Fruit fly (Drosophila melanogaster) whole organism, pupa: ENCODE measurements around the gene Hou.

Experiments used
- CG12605 ChIP-seq: fragments of 200-800 bp; sonication (Bioruptor generic); IDR thresholded peaks from 2 replicates; pipeline ENCODE4 v1.3.6; 2022; ENCODE audit warnings: missing biosample characterization, missing genetic modification characterization
- CG13204 ChIP-seq: fragments of 200-800 bp; sonication (Bioruptor generic); optimal IDR thresholded peaks from 2 replicates; lab custom pipeline; 2018; ENCODE audit warnings: missing biosample characterization, mild to moderate bottlenecking, missing genetic modification characterization, moderate library complexity
- Pif1B ChIP-seq: fragments of 200-800 bp; sonication (Bioruptor generic); optimal IDR thresholded peaks from 3 replicates; lab custom pipeline; 2016; ENCODE audit warnings: missing biosample characterization, missing genetic modification characterization
- Snoo ChIP-seq: fragments of 200-800 bp; sonication (Bioruptor generic); optimal IDR thresholded peaks from 3 replicates; lab custom pipeline; 2017; ENCODE audit warnings: missing biosample characterization, mild to moderate bottlenecking, missing genetic modification characterization, inconsistent platforms

DNA sequence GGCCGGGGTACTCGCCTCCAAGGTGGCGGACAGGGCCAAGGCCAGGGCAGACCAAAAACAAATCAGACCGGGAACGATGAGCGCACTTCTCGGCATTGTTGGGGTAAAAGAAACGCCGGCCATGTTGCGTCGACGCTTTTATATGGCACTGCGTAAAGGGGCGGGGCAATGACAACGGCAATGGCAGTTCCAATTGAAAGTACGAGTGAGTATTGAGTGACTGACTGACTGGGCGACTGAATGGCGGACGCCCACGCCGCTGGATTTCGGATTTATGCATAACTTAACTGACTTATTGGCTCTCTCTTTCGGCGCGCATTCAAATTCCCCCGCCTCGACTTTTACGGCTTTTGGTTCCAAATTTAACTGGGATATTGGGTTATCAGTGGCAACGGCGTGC is 11.8 kb upstream of the Hou start, which contains the start of gene CG6696:
- TF ChIP-seq CG12605 (no peak), Pif1B (no peak), Snoo (tag; lab: Kevin White, UChicago) (no peak), CG13204 (GFP tag; lab: Kevin White, UChicago) (no peak)
